Worm (Caenorhabditis elegans): ENCODE results near the gene F40F12.3.

- TF ChIP-seq ceh-82 (tag; optimal IDR thresholded peaks at IDR 0.05) (no peak), nhr-11 (tag; optimal IDR thresholded peaks at IDR 0.05) (no peak), rbr-2 (tag; optimal IDR thresholded peaks at IDR 0.05) (no peak), unc-39 (tag; optimal IDR thresholded peaks at IDR 0.05) (no peak), zag-1 (tag; optimal IDR thresholded peaks at IDR 0.05) (no peak), nhr-25 (tag; optimal IDR thresholded peaks at IDR 0.05; ENCODE audit: borderline replicate concordance, insufficient read depth) (no peak), Y75B8A.6 (GFP tag; IDR thresholded peaks at IDR 0.05) (no peak), ZK546.5 (tag; optimal IDR thresholded peaks at IDR 0.05) (no peak), F49E8.2 (tag; optimal IDR thresholded peaks at IDR 0.05; ENCODE audit: borderline replicate concordance) (no peak), F44E2.7 (GFP tag; IDR thresholded peaks at IDR 0.05) (no peak), daf-19 (GFP tag; conservative IDR thresholded peaks at IDR 0.05) (no peak)
These were observed 26.2 kb upstream of the F40F12.3 start, which contains the start of gene K03H1.7 for ce11 chrIII:9946806-9947419.
